Worm (Caenorhabditis elegans) whole organism, L3 larva: ENCODE measurements around the gene adt-1.

Experiments used
- ceh-82 ChIP-seq: fragments of 150-350 bp; optimal IDR thresholded peaks from 2 replicates; lab custom pipeline; 2014; ENCODE audit warnings: missing biosample characterization, missing genetic modification characterization
- mml-1 ChIP-seq: fragments of 150-350 bp; sonication (generic microtip); optimal IDR thresholded peaks from 3 replicates; lab custom pipeline; 2014; ENCODE audit warnings: missing biosample characterization, missing genetic modification characterization
- nhr-237 ChIP-seq: fragments of 150-350 bp; optimal IDR thresholded peaks from 2 replicates; lab custom pipeline; 2014; ENCODE audit warnings: missing biosample characterization, missing genetic modification characterization
- nhr-25 ChIP-seq: sonication (generic microtip); optimal IDR thresholded peaks from 2 replicates; lab custom pipeline; 2017; ENCODE audit warnings: missing biosample characterization, missing genetic modification characterization
- nhr-28 ChIP-seq: fragments of 150-350 bp; optimal IDR thresholded peaks from 2 replicates; lab custom pipeline; 2014; ENCODE audit warnings: missing biosample characterization, missing genetic modification characterization
- nhr-77 ChIP-seq: fragments of 150-350 bp; optimal IDR thresholded peaks from 2 replicates; lab custom pipeline; 2014; ENCODE audit warnings: missing biosample characterization, missing genetic modification characterization
- skn-1 ChIP-seq: fragments of 150-350 bp; optimal IDR thresholded peaks from 2 replicates; lab custom pipeline; 2014; ENCODE audit warnings: missing biosample characterization, missing genetic modification characterization
- unc-39 ChIP-seq: sonication (generic microtip); optimal IDR thresholded peaks from 4 replicates; lab custom pipeline; 2017; ENCODE audit warnings: missing biosample characterization, missing genetic modification characterization
- unc-62 ChIP-seq: fragments of 150-350 bp; sonication (generic microtip); optimal IDR thresholded peaks from 4 replicates; lab custom pipeline; 2014; ENCODE audit warnings: missing biosample characterization, missing genetic modification reagents, missing genetic modification characterization

DNA sequence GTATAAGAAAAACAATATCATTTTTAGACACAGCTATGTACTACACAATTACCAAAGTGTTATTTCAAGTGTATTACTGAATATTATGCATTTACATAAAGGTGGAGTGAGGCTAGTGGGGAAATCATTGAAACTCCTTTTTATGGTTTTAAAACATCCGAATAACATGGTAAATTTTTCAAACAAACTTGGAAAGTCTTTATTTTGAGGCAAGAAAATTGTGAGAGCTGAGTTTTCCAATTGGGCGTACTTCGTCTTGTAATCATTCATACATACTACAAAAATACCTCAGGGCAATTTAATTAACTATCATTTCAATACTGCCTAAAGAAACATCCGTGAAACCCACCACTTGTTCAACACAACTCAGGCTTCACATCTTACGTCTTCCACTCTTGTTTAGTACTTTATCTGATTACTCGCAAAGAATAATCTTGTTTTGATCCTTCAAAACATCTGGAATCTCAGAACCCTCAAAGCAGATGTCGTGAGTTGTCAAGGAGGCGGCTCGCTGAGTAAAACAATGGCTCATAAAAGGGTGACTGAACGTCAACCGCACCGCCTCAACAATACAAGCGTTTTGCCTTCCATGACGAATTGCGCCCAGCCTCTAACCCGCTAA, 32.0 kb upstream of the adt-1 start, which contains the start of gene zmp-5:
- TF ChIP-seq nhr-77 (tag; lab: Kevin White, UChicago) (no peak), ceh-82 (no peak), nhr-25 (no peak), unc-39 (tag; lab: Kevin White, UChicago) (no peak), unc-62 (GFP tag; lab: Kevin White, UChicago) (no peak), skn-1 (tag; lab: Kevin White, UChicago) (no peak), nhr-237 (tag; lab: Kevin White, UChicago) (no peak), mml-1 (tag; lab: Kevin White, UChicago) (no peak), nhr-28 (tag; lab: Kevin White, UChicago) (no peak)
